Fruit fly (Drosophila melanogaster) whole organism, embryonic: ENCODE data around the gene kraken.
A peak's percentile ranks its signal among the peaks of the same experiment; 100 is the strongest.

Source experiments
- Atf3 ChIP-seq: fragments of 200-800 bp; sonication (Bioruptor generic); optimal IDR thresholded peaks from 3 replicates; lab custom pipeline; 2016; ENCODE audit warnings: missing biosample characterization, missing genetic modification characterization
- C15 ChIP-seq: fragments of 200-800 bp; sonication (Bioruptor generic); IDR thresholded peaks from 3 replicates; pipeline ENCODE4 v1.3.6; 2022; ENCODE audit warnings: missing biosample characterization, missing genetic modification characterization
- CG10267 ChIP-seq: fragments of 200-800 bp; sonication (Bioruptor generic); optimal IDR thresholded peaks from 2 replicates; lab custom pipeline; 2018; ENCODE audit warnings: missing biosample characterization, mild to moderate bottlenecking, missing genetic modification characterization, moderate library complexity
- CG10979 ChIP-seq: fragments of 200-800 bp; sonication (Bioruptor generic); optimal IDR thresholded peaks from 2 replicates; lab custom pipeline; 2018; ENCODE audit warnings: missing biosample characterization, mild to moderate bottlenecking, missing genetic modification characterization, moderate library complexity
- CG11456 ChIP-seq: fragments of 200-800 bp; sonication (Bioruptor generic); IDR thresholded peaks from 3 replicates; pipeline ENCODE4 v1.3.6; 2022; ENCODE audit warnings: missing biosample characterization, missing genetic modification characterization
- CG12769 ChIP-seq: fragments of 200-800 bp; sonication (Bioruptor generic); optimal IDR thresholded peaks from 2 replicates; lab custom pipeline; 2019; ENCODE audit warnings: missing biosample characterization, mild to moderate bottlenecking, missing genetic modification characterization, moderate library complexity
- CG13296 ChIP-seq: fragments of 200-800 bp; sonication (Bioruptor generic); optimal IDR thresholded peaks from 3 replicates; lab custom pipeline; 2018; ENCODE audit warnings: missing biosample characterization, mild to moderate bottlenecking, missing genetic modification characterization
- CG13624 ChIP-seq: fragments of 200-800 bp; sonication (Bioruptor generic); optimal IDR thresholded peaks from 2 replicates; lab custom pipeline; 2016; ENCODE audit warnings: missing biosample characterization, missing genetic modification characterization
- CG14667 ChIP-seq: fragments of 200-800 bp; sonication (Bioruptor generic); IDR thresholded peaks from 2 replicates; pipeline ENCODE4 v1.3.6; 2022; ENCODE audit warnings: missing biosample characterization, missing genetic modification characterization
- CG15269 ChIP-seq: fragments of 200-800 bp; sonication (Bioruptor generic); optimal IDR thresholded peaks from 2 replicates; lab custom pipeline; 2018; ENCODE audit warnings: missing biosample characterization, mild to moderate bottlenecking, missing genetic modification characterization, moderate library complexity
- CG1602 ChIP-seq: fragments of 200-800 bp; sonication (Bioruptor generic); optimal IDR thresholded peaks from 3 replicates; lab custom pipeline; 2016; ENCODE audit warnings: missing biosample characterization, missing genetic modification characterization
- CG1603 ChIP-seq: fragments of 200-800 bp; sonication (Bioruptor generic); optimal IDR thresholded peaks from 2 replicates; lab custom pipeline; 2019; ENCODE audit warnings: missing biosample characterization, mild to moderate bottlenecking, missing genetic modification characterization, moderate library complexity
- CG17328 ChIP-seq: fragments of 200-800 bp; sonication (Bioruptor generic); IDR thresholded peaks from 2 replicates; pipeline ENCODE4 v1.3.6; 2022; ENCODE audit warnings: missing biosample characterization, missing genetic modification characterization
- CG2116 ChIP-seq: fragments of 200-800 bp; sonication (Bioruptor generic); optimal IDR thresholded peaks from 3 replicates; lab custom pipeline; 2018; ENCODE audit warnings: missing biosample characterization, mild to moderate bottlenecking, missing genetic modification characterization
- CG3163 ChIP-seq: fragments of 200-800 bp; sonication (Bioruptor generic); optimal IDR thresholded peaks from 3 replicates; lab custom pipeline; 2016; ENCODE audit warnings: missing biosample characterization, missing genetic modification characterization
- CG3407 ChIP-seq: fragments of 200-800 bp; sonication (Bioruptor generic); optimal IDR thresholded peaks from 2 replicates; lab custom pipeline; 2018; ENCODE audit warnings: missing biosample characterization, mild to moderate bottlenecking, missing genetic modification characterization
- CG5180 ChIP-seq: fragments of 200-800 bp; sonication (Bioruptor generic); optimal IDR thresholded peaks from 3 replicates; lab custom pipeline; 2017; ENCODE audit warnings: missing biosample characterization, missing genetic modification characterization, mild to moderate bottlenecking, moderate library complexity, missing genetic modification reagents
- CG5245 ChIP-seq: fragments of 200-800 bp; sonication (Bioruptor generic); optimal IDR thresholded peaks from 3 replicates; lab custom pipeline; 2016; ENCODE audit warnings: missing biosample characterization, missing genetic modification characterization
- CG7271 ChIP-seq: fragments of 200-800 bp; sonication (Bioruptor generic); optimal IDR thresholded peaks from 2 replicates; lab custom pipeline; 2018; ENCODE audit warnings: missing biosample characterization, mild to moderate bottlenecking, missing genetic modification characterization, moderate library complexity
- CG7786 ChIP-seq: fragments of 200-800 bp; sonication (Bioruptor generic); optimal IDR thresholded peaks from 2 replicates; lab custom pipeline; 2016; ENCODE audit warnings: missing biosample characterization, missing genetic modification characterization
- CG7963 ChIP-seq: fragments of 200-800 bp; sonication (Bioruptor generic); IDR thresholded peaks from 3 replicates; pipeline ENCODE4 v1.3.6; 2022; ENCODE audit warnings: missing biosample characterization, missing genetic modification characterization; ENCODE audit not compliant: partially characterized antibody
- CG8924 ChIP-seq: fragments of 200-800 bp; optimal IDR thresholded peaks from 3 replicates; lab custom pipeline; 2019; ENCODE audit warnings: missing biosample characterization, mild to moderate bottlenecking, missing genetic modification characterization, moderate library complexity
- CG9932 ChIP-seq: fragments of 200-800 bp; sonication (Bioruptor generic); IDR thresholded peaks from 2 replicates; pipeline ENCODE4 v1.3.6; 2022; ENCODE audit warnings: missing biosample characterization, missing genetic modification characterization
- CHES-1-like ChIP-seq: fragments of 200-800 bp; sonication (Bioruptor generic); optimal IDR thresholded peaks from 2 replicates; lab custom pipeline; 2016; ENCODE audit warnings: missing biosample characterization, missing genetic modification characterization
- HLH3B ChIP-seq: fragments of 200-800 bp; sonication (Bioruptor generic); IDR thresholded peaks from 2 replicates; pipeline ENCODE4 v1.3.6; 2022; ENCODE audit warnings: missing biosample characterization, missing genetic modification characterization
- NC2β ChIP-seq: fragments of 200-800 bp; sonication (Bioruptor generic); optimal IDR thresholded peaks from 2 replicates; lab custom pipeline; 2016; ENCODE audit warnings: missing biosample characterization, missing genetic modification characterization
- Neu2 ChIP-seq: fragments of 200-800 bp; sonication (Bioruptor generic); optimal IDR thresholded peaks from 3 replicates; lab custom pipeline; 2016; ENCODE audit warnings: missing biosample characterization, missing genetic modification characterization, borderline replicate concordance
- Rx ChIP-seq: fragments of 200-800 bp; sonication (Bioruptor generic); IDR thresholded peaks from 2 replicates; pipeline ENCODE4 v1.3.6; 2022; ENCODE audit warnings: missing biosample characterization, missing genetic modification characterization
- Vsx1 ChIP-seq: fragments of 200-800 bp; sonication (Bioruptor generic); optimal IDR thresholded peaks from 2 replicates; lab custom pipeline; 2017; ENCODE audit warnings: missing biosample characterization, mild to moderate bottlenecking, missing genetic modification characterization, missing genetic modification reagents
- ap ChIP-seq: fragments of 200-800 bp; sonication (Bioruptor generic); IDR thresholded peaks from 2 replicates; pipeline ENCODE4 v1.3.6; 2022; ENCODE audit warnings: missing biosample characterization, missing genetic modification characterization
- chinmo ChIP-seq: fragments of 200-800 bp; sonication (Bioruptor generic); IDR thresholded peaks from 4 replicates; pipeline ENCODE4 v1.3.6; 2022; ENCODE audit warnings: missing biosample characterization, missing genetic modification characterization; ENCODE audit not compliant: partially characterized antibody
- chn ChIP-seq: fragments of 200-800 bp; sonication (Bioruptor generic); optimal IDR thresholded peaks from 2 replicates; lab custom pipeline; 2016; ENCODE audit warnings: missing biosample characterization, missing genetic modification characterization
- ci ChIP-seq: fragments of 200-800 bp; sonication (Bioruptor generic); IDR thresholded peaks from 3 replicates; pipeline ENCODE4 v1.3.6; 2022; ENCODE audit warnings: missing biosample characterization, missing genetic modification characterization
- dpn ChIP-seq, 2 experiments: fragments of 200-800 bp; sonication (Bioruptor generic); optimal IDR thresholded peaks; 3 replicates each; lab custom pipeline; 2016; ENCODE audit warnings: missing biosample characterization in 2 of 2, missing genetic modification characterization in 2 of 2
- fu2 ChIP-seq: fragments of 200-800 bp; sonication (Bioruptor generic); optimal IDR thresholded peaks from 2 replicates; lab custom pipeline; 2016; ENCODE audit warnings: missing biosample characterization, missing genetic modification characterization
- gt ChIP-seq: fragments of 200-800 bp; sonication (Bioruptor generic); IDR thresholded peaks from 2 replicates; pipeline ENCODE4 v1.3.6; 2022; ENCODE audit warnings: missing biosample characterization, missing genetic modification characterization
- insv ChIP-seq, 2 experiments: fragments of 200-800 bp; sonication (Bioruptor generic); optimal IDR thresholded peaks; 3 replicates each; lab custom pipeline; 2016 to 2018; ENCODE audit warnings: missing biosample characterization in 2 of 2, missing genetic modification characterization in 2 of 2
- nerfin-2 ChIP-seq: fragments of 200-800 bp; sonication (Bioruptor generic); IDR thresholded peaks from 2 replicates; pipeline ENCODE4 v1.3.6; 2022; ENCODE audit warnings: missing biosample characterization, missing genetic modification characterization; ENCODE audit not compliant: partially characterized antibody
- otp ChIP-seq: fragments of 200-800 bp; sonication (Bioruptor generic); IDR thresholded peaks from 3 replicates; pipeline ENCODE4, ENCODE4 v1.3.6; 2022; ENCODE audit warnings: missing biosample characterization, missing genetic modification characterization
- p53 ChIP-seq: fragments of 200-800 bp; sonication (Bioruptor generic); optimal IDR thresholded peaks from 2 replicates; lab custom pipeline; 2016; ENCODE audit warnings: missing biosample characterization, missing genetic modification characterization
- peb ChIP-seq: fragments of 200-800 bp; sonication (Bioruptor generic); IDR thresholded peaks from 2 replicates; pipeline ENCODE4 v1.3.6; 2022; ENCODE audit warnings: missing biosample characterization, missing genetic modification characterization
- pho ChIP-seq: fragments of 200-800 bp; sonication (Bioruptor generic); optimal IDR thresholded peaks from 2 replicates; lab custom pipeline; 2016; ENCODE audit warnings: missing biosample characterization, missing genetic modification characterization
- prd ChIP-seq, 3 experiments: fragments of >200 bp in 2 of 3; fragments of 200-800 bp in 1 of 3; sonication (Bioruptor generic) in 1 of 3; optimal IDR thresholded peaks in 2 of 3; IDR thresholded peaks in 1 of 3; 2 replicates in 2 of 3; 3 replicates in 1 of 3; pipeline versions ENCODE4 v1.3.6 to Lab custom; 2017 to 2022; ENCODE audit warnings: missing biosample characterization in 1 of 3, missing genetic modification characterization in 1 of 3
- row ChIP-seq: fragments of 200-800 bp; sonication (Bioruptor generic); IDR thresholded peaks from 3 replicates; pipeline ENCODE4 v1.3.6; 2022; ENCODE audit warnings: missing biosample characterization, missing genetic modification characterization
- salm ChIP-seq: fragments of 200-800 bp; sonication (Bioruptor generic); optimal IDR thresholded peaks from 2 replicates; lab custom pipeline; 2018; ENCODE audit warnings: missing biosample characterization, mild to moderate bottlenecking, missing genetic modification characterization
- seq ChIP-seq: fragments of 200-800 bp; sonication (Bioruptor generic); IDR thresholded peaks from 2 replicates; pipeline ENCODE4 v1.3.6; 2022; ENCODE audit warnings: missing biosample characterization, missing genetic modification characterization
- sna ChIP-seq: fragments of 200-800 bp; sonication (Bioruptor generic); IDR thresholded peaks from 2 replicates; pipeline ENCODE4 v1.3.6; 2022; ENCODE audit warnings: missing biosample characterization, missing genetic modification characterization; ENCODE audit not compliant: partially characterized antibody
- trem ChIP-seq: fragments of 200-800 bp; optimal IDR thresholded peaks from 3 replicates; lab custom pipeline; 2019; ENCODE audit warnings: missing biosample characterization, mild to moderate bottlenecking, missing genetic modification characterization, moderate library complexity
- ttk ChIP-seq: fragments of 200-800 bp; sonication (Bioruptor generic); IDR thresholded peaks from 2 replicates; pipeline ENCODE4 v2.1.2; 2022; ENCODE audit warnings: missing biosample characterization, missing genetic modification characterization
- tup ChIP-seq: fragments of 200-800 bp; sonication (Bioruptor generic); optimal IDR thresholded peaks from 2 replicates; lab custom pipeline; 2016; ENCODE audit warnings: missing biosample characterization, mild to moderate bottlenecking, missing genetic modification characterization, moderate library complexity

The kraken gene

dm6 chr2L:837989-838388, 14.6 kb upstream of the kraken start (continued):
- TF ChIP-seq Neu2 (no peak), CG8924 (tag; lab: Kevin White, UChicago) (peak; percentile 37), Vsx1 (GFP tag; lab: Kevin White, UChicago) (no peak), CG11456 (GFP tag; lab: Robert Waterston, UW) (0 out of 3 replicates have a peak, but pooled peaks have one; percentile 37), ap (GFP tag; lab: Robert Waterston, UW) (0 out of 2 replicates have a peak, but pooled peaks have one; percentile 6), trem (tag; lab: Kevin White, UChicago) (no peak), CG1602 (peak; percentile 56), ttk (GFP tag; lab: Robert Waterston, UW) (no peak), CG9932 (GFP tag; lab: Robert Waterston, UW) (peak; percentile 48), CG3407 (GFP tag; lab: Kevin White, UChicago) (peak; percentile 14), dpn (GFP tag; optimal IDR thresholded peaks at IDR 0.05; lab: Kevin White, UChicago) (peak in 1 of 2 experiments; percentile 27), pho (GFP tag; lab: Kevin White, UChicago) (no peak), Rx (GFP tag; lab: Robert Waterston, UW) (peak; percentile 55; the same call in 1 of the 2 replicates), CG14667 (GFP tag; lab: Robert Waterston, UW) (no peak), CG5180 (no peak), seq (GFP tag; lab: Robert Waterston, UW) (peak; percentile 39; the same call in 1 of the 2 replicates), CG3163 (no peak), p53 (no peak), otp (GFP tag; lab: Robert Waterston, UW) (peak; percentile 58; the same call in 1 of the 3 replicates), chn (GFP tag; lab: Kevin White, UChicago) (peak; percentile 64), sna (no peak), row (GFP tag; lab: Robert Waterston, UW) (peak; percentile 79), gt (no peak), peb (GFP tag; lab: Robert Waterston, UW) (0 out of 2 replicates have a peak, but pooled peaks have one; percentile 21), CG13296 (no peak), CG1603 (tag; lab: Kevin White, UChicago) (peak; percentile 80), CG17328 (peak; percentile 66), CG7786 (GFP tag; lab: Kevin White, UChicago) (peak; percentile 46), CG7963 (GFP tag; lab: Robert Waterston, UW) (no peak), CG13624 (GFP tag; lab: Kevin White, UChicago) (no peak), CG12769 (tag; lab: Kevin White, UChicago) (peak; percentile 64), CHES-1-like (GFP tag; lab: Kevin White, UChicago) (peak; percentile 3), fu2 (GFP tag; lab: Kevin White, UChicago) (peak; percentile 12), tup (peak; percentile 30), HLH3B (peak; percentile 29; the same call in 1 of the 2 replicates), insv (GFP tag; optimal IDR thresholded peaks at IDR 0.05; lab: Kevin White, UChicago) (no peak), CG2116 (no peak), CG5245 (GFP tag; lab: Kevin White, UChicago) (no peak), chinmo (GFP tag; lab: Robert Waterston, UW) (0 out of 4 replicates have a peak, but pooled peaks have one; percentile 7), prd (optimal IDR thresholded peaks at IDR 0.05; lab: Kevin White, UChicago) (no peak), prd (GFP tag; IDR thresholded peaks at IDR 0.05; lab: Robert Waterston, UW) (peak; percentile 29; the same call in 1 of the 3 replicates), CG7271 (tag; lab: Kevin White, UChicago) (no peak), CG10979 (tag; lab: Kevin White, UChicago) (peak; percentile 44), ci (GFP tag; lab: Robert Waterston, UW) (peak; percentile 87), CG10267 (peak; percentile 5), Atf3 (peak; percentile 19), C15 (GFP tag; lab: Robert Waterston, UW) (0 out of 3 replicates have a peak, but pooled peaks have one; percentile 8), NC2β (peak; percentile 47), salm (tag; lab: Kevin White, UChicago) (no peak), nerfin-2 (GFP tag; lab: Robert Waterston, UW) (no peak), CG15269 (tag; lab: Kevin White, UChicago) (peak; percentile 53)
